Worm (Caenorhabditis elegans): Measurements from ENCODE around the gene ints-6.

The ints-6 gene

DNA sequence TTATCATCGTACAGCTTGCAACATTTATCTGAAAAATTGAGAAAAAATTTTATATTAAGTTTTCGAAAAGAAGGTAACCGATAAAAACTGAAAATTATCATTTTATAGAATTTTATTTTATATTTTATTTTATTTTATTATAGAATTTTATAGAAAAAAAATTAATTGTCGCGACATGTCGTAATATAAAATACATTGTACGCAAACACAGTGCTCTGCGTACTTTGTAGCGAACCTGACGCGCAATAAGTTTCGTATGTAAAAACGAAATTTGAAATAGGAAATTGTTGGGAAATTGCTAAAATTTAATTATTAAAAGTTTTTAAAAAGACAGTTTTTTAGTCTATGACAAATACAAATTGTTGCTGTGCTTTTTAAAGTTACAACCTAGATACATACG, at the start of gene ints-6, which contains the start of gene hst-1:
Gene ints-6 (plus strand): TSS at position 260 of the 400 bp plus-strand sequence.
Gene hst-1 (minus strand): TSS at position 28 of the 400 bp plus-strand sequence.
- TF ChIP-seq flt-1 (GFP tag; IDR thresholded peaks at IDR 0.05) = no peak
- no peak for TF ChIP-seq ztf-29 (GFP tag; IDR thresholded peaks at IDR 0.05)
- no peak for TF ChIP-seq ztf-23 (GFP tag; IDR thresholded peaks at IDR 0.05)
- TF ChIP-seq ref-1 (GFP tag; conservative IDR thresholded peaks at IDR 0.05) = no peak
- no peak for TF ChIP-seq tab-1 (GFP tag; IDR thresholded peaks at IDR 0.05)
- TF ChIP-seq T22C8.4 (GFP tag; IDR thresholded peaks at IDR 0.05) = no peak
- TF ChIP-seq cog-1 (tag; optimal IDR thresholded peaks at IDR 0.05) = no peak
- TF ChIP-seq med-1 (GFP tag; optimal IDR thresholded peaks at IDR 0.05; ENCODE audit: insufficient read depth) = no peak
- TF ChIP-seq klf-2 (GFP tag; conservative IDR thresholded peaks at IDR 0.05) = no peak

DNA sequence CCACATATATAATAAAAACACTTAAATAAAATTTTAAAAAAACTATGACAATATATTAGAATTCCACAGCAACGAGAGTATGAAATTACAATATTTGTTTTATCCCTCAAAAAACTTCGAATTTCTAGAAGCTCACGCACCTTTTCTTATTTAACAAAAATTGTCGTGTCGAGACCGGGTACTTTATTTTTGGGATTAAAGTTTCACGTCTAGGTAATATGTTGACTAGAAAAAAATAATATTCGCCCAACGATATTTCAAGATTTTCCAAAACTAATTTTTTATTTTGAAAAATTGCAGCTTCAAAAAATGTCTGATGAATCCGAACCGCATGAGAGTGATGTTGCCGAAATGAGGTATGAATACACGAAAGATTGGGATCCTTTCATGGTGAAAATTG, 47.1 kb upstream of the ints-6 start, which contains the start of gene C49C8.3:
Gene C49C8.3 (plus strand): TSS at position 301 of the 400 bp plus-strand sequence.
- TF ChIP-seq med-1 (GFP tag; optimal IDR thresholded peaks at IDR 0.05; ENCODE audit: insufficient read depth) (no peak), flt-1 (GFP tag; IDR thresholded peaks at IDR 0.05) (no peak), T22C8.4 (GFP tag; IDR thresholded peaks at IDR 0.05) (no peak), tab-1 (GFP tag; IDR thresholded peaks at IDR 0.05) (no peak), klf-2 (GFP tag; conservative IDR thresholded peaks at IDR 0.05) (no peak), ref-1 (GFP tag; conservative IDR thresholded peaks at IDR 0.05) (no peak), ztf-23 (GFP tag; IDR thresholded peaks at IDR 0.05) (no peak), cog-1 (tag; optimal IDR thresholded peaks at IDR 0.05) (no peak), ztf-29 (GFP tag; IDR thresholded peaks at IDR 0.05) (no peak)

DNA sequence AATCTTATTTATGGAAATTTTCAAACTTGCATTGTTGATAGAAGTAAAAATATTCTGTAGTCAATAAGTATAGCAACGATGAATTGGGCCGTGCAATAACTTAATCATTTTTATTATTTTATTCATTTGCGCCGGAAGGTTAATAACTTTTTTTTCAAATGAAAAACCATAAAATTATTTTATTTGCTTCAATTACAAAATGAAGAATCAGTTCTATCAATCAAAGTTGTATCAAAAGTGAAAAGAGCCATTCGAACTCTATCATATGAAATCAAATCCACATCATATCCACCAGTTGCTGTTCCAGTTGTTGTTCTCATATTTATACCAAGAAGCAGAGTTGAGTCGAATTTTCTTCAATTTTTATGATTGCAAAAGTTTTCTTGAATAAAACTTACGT, 43.0 kb upstream of the ints-6 start, which contains the start of gene cyp-33E1:
Gene cyp-33E1 (minus strand): TSS at position 101 of the 400 bp plus-strand sequence.
- no peak for TF ChIP-seq tab-1 (GFP tag; IDR thresholded peaks at IDR 0.05)
- TF ChIP-seq ztf-29 (GFP tag; IDR thresholded peaks at IDR 0.05) = no peak
- TF ChIP-seq flt-1 (GFP tag; IDR thresholded peaks at IDR 0.05) = no peak
- TF ChIP-seq T22C8.4 (GFP tag; IDR thresholded peaks at IDR 0.05) = no peak

DNA sequence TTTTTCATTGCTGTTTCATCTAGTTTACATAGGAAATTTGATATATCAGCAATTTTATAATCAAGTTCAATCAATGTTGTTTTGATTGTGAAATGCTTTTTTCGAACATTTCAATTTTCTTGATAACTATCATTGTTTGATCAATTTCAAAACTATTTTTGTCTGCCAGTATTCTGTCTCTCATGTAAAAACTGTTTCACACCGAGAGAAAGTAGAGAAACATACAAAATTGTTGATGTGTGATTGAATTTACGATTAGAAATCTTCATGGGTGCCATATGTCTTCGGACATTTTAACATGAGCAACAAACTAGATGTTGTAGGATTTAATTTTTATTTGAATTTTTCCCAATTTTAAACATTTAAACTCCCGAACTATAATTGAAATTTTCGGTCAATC, 40.8 kb upstream of the ints-6 start, which contains the start of gene C49C8.2:
Gene C49C8.2 (plus strand): TSS at position 393 of the 400 bp plus-strand sequence.
- TF ChIP-seq ref-1 (GFP tag; conservative IDR thresholded peaks at IDR 0.05) (no peak), cog-1 (tag; optimal IDR thresholded peaks at IDR 0.05) (no peak), T22C8.4 (GFP tag; IDR thresholded peaks at IDR 0.05) (no peak), tab-1 (GFP tag; IDR thresholded peaks at IDR 0.05) (no peak), ztf-23 (GFP tag; IDR thresholded peaks at IDR 0.05) (no peak), ztf-29 (GFP tag; IDR thresholded peaks at IDR 0.05) (no peak), flt-1 (GFP tag; IDR thresholded peaks at IDR 0.05) (no peak), klf-2 (GFP tag; conservative IDR thresholded peaks at IDR 0.05) (no peak), med-1 (GFP tag; optimal IDR thresholded peaks at IDR 0.05; ENCODE audit: insufficient read depth) (no peak)

- TF ChIP-seq T22C8.4 (GFP tag; IDR thresholded peaks at IDR 0.05) = no peak
- no peak for TF ChIP-seq flt-1 (GFP tag; IDR thresholded peaks at IDR 0.05)
- TF ChIP-seq klf-2 (GFP tag; conservative IDR thresholded peaks at IDR 0.05) = no peak
- no peak for TF ChIP-seq med-1 (GFP tag; optimal IDR thresholded peaks at IDR 0.05; ENCODE audit: insufficient read depth)
- TF ChIP-seq ref-1 (GFP tag; conservative IDR thresholded peaks at IDR 0.05) = no peak
- no peak for TF ChIP-seq ztf-23 (GFP tag; IDR thresholded peaks at IDR 0.05)
- no peak for TF ChIP-seq ztf-29 (GFP tag; IDR thresholded peaks at IDR 0.05)
- no peak for TF ChIP-seq tab-1 (GFP tag; IDR thresholded peaks at IDR 0.05)
- no peak for TF ChIP-seq cog-1 (tag; optimal IDR thresholded peaks at IDR 0.05)
Measured at ce11 chrIV:8651835-8652234, 39.7 kb upstream of the ints-6 start, which contains the start of gene C49C8.8. Gene C49C8.8, plus strand, starts transcription at chrIV:8652135.

DNA sequence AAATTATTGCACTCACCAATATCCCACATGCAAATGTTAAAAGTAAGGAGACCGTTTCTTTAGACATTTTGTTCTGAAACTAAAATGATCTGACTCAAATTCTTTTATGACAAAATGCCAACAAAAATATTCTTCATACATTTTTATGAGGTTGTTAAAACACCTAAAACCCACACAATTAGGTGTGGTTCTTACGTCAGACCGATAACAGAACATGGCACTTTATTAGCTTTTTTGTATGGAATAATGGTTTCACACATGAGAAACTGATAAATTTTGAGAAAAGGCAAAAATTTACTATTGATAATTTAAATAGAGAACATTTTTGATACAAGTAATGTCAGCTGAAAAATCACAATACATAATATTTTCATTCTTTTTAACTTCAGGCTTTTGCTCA, 38.0 kb upstream of the ints-6 start, which contains the start of gene C49C8.5:
Gene C49C8.5 (minus strand): TSS at position 73 of the 400 bp plus-strand sequence.
- TF ChIP-seq ztf-29 (GFP tag; IDR thresholded peaks at IDR 0.05) (no peak), cog-1 (tag; optimal IDR thresholded peaks at IDR 0.05) (no peak), ref-1 (GFP tag; conservative IDR thresholded peaks at IDR 0.05) (no peak), tab-1 (GFP tag; IDR thresholded peaks at IDR 0.05) (no peak), T22C8.4 (GFP tag; IDR thresholded peaks at IDR 0.05) (no peak), flt-1 (GFP tag; IDR thresholded peaks at IDR 0.05) (no peak), ztf-23 (GFP tag; IDR thresholded peaks at IDR 0.05) (no peak), klf-2 (GFP tag; conservative IDR thresholded peaks at IDR 0.05) (no peak), med-1 (GFP tag; optimal IDR thresholded peaks at IDR 0.05; ENCODE audit: insufficient read depth) (no peak)

DNA sequence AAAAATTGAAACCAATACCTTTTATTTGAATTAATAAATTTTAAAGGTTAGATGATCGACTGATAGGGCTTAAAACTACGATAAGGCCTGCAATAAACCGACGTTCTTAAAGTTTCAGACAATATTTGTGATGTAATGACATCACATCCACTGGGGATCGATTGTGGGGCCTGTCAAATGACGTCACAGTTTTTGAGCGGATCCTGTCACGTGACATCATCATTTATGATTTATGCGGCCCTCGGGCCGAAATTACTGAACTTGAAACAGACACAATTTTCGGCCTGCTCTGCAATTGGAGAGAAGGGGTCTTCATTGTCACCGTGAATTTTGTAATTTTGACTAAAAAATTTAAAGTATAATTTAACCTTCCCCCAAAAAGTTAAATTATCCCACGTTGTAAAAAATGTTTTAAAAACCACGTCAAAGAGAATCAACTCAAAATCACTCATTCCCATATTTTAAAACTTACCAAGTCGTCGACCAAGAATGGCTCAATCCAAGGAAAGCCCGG, 37.4 kb upstream of the ints-6 start, which contains the start of gene C49C8.1:
Gene C49C8.1 (plus strand): TSS at position 464 of the 514 bp plus-strand sequence.
- TF ChIP-seq med-1 (GFP tag; optimal IDR thresholded peaks at IDR 0.05; ENCODE audit: insufficient read depth) (no peak), ztf-23 (GFP tag; IDR thresholded peaks at IDR 0.05) (no peak), cog-1 (tag; optimal IDR thresholded peaks at IDR 0.05) (no peak), klf-2 (GFP tag; conservative IDR thresholded peaks at IDR 0.05) (no peak), T22C8.4 (GFP tag; IDR thresholded peaks at IDR 0.05) (no peak), flt-1 (GFP tag; IDR thresholded peaks at IDR 0.05) (no peak), tab-1 (GFP tag; IDR thresholded peaks at IDR 0.05) (no peak), ztf-29 (GFP tag; IDR thresholded peaks at IDR 0.05) (no peak), ref-1 (GFP tag; conservative IDR thresholded peaks at IDR 0.05) (no peak)

DNA sequence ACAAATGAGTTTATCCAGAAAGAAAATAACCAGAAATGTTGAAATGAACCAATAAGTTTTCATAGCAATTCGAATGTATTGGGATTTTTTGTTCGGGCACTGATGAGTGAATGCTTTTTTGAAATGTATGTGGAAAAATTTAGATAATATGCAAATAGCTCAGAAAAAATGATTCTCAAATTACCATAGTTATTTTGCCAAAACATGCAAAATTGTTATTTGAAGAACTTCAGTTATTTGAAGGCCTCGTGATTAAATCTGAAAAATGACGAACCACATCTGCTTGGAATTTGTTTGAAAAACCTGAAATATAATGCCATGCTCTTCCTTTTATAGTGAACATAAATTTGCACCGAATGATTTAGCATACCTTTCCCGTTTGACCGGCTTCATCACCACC, 33.4 kb upstream of the ints-6 start, which contains the start of gene C49C8.6:
Gene C49C8.6 (minus strand): TSS at position 101 of the 400 bp plus-strand sequence.
- no peak for TF ChIP-seq med-1 (GFP tag; optimal IDR thresholded peaks at IDR 0.05; ENCODE audit: insufficient read depth)
- no peak for TF ChIP-seq ref-1 (GFP tag; conservative IDR thresholded peaks at IDR 0.05)
- no peak for TF ChIP-seq ztf-23 (GFP tag; IDR thresholded peaks at IDR 0.05)
- no peak for TF ChIP-seq T22C8.4 (GFP tag; IDR thresholded peaks at IDR 0.05)
- no peak for TF ChIP-seq ztf-29 (GFP tag; IDR thresholded peaks at IDR 0.05)
- TF ChIP-seq flt-1 (GFP tag; IDR thresholded peaks at IDR 0.05) = no peak
- TF ChIP-seq cog-1 (tag; optimal IDR thresholded peaks at IDR 0.05) = no peak
- TF ChIP-seq klf-2 (GFP tag; conservative IDR thresholded peaks at IDR 0.05) = no peak
- TF ChIP-seq tab-1 (GFP tag; IDR thresholded peaks at IDR 0.05) = no peak

DNA sequence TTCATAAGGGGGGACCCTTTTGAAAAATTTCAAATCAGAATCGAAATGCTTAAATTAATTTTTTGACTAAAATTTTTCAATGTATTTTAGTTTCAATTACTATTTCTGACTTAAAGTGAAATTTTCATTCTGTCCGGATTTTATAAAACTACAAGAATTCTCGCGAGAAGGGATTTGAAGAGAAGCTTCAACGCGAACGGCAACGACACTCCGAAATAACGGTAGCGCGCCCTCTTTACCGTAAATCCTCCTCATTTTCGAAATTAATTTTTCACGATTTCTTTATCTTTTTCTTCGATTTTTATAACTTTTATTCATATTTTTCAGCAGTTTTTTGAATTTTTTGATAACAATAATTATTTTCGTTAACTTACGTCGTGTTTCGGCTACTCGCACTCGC, 25.8 kb upstream of the ints-6 start:
- TF ChIP-seq klf-2 (GFP tag; conservative IDR thresholded peaks at IDR 0.05) (no peak), ztf-23 (GFP tag; IDR thresholded peaks at IDR 0.05) (no peak), flt-1 (GFP tag; IDR thresholded peaks at IDR 0.05) (no peak), cog-1 (tag; optimal IDR thresholded peaks at IDR 0.05) (no peak), ref-1 (GFP tag; conservative IDR thresholded peaks at IDR 0.05) (no peak), tab-1 (GFP tag; IDR thresholded peaks at IDR 0.05) (no peak)

Measured in whole organism, midembryonic.